Fruit fly (Drosophila melanogaster) whole organism, embryonic: ENCODE measurements around the gene Glg1.
A peak's percentile ranks its signal among the peaks of the same experiment; 100 is the strongest.

Source experiments
- Ada2b ChIP-seq: fragments of 200-800 bp; sonication (Bioruptor generic); IDR thresholded peaks from 2 replicates; pipeline ENCODE4 v1.3.6; 2022; ENCODE audit warnings: missing biosample characterization, missing genetic modification characterization
- CG11696 ChIP-seq: fragments of 200-800 bp; sonication (Bioruptor generic); IDR thresholded peaks from 2 replicates; pipeline ENCODE4 v1.3.6; 2022; ENCODE audit warnings: missing biosample characterization, missing genetic modification characterization
- CG12769 ChIP-seq: fragments of 200-800 bp; sonication (Bioruptor generic); optimal IDR thresholded peaks from 2 replicates; lab custom pipeline; 2019; ENCODE audit warnings: missing biosample characterization, mild to moderate bottlenecking, missing genetic modification characterization, moderate library complexity
- CG13894 ChIP-seq: fragments of 200-800 bp; sonication (Bioruptor generic); optimal IDR thresholded peaks from 3 replicates; lab custom pipeline; 2018; ENCODE audit warnings: missing biosample characterization, mild to moderate bottlenecking, missing genetic modification characterization, moderate library complexity
- CG14014 ChIP-seq: fragments of 200-800 bp; sonication (Bioruptor generic); IDR thresholded peaks from 2 replicates; pipeline ENCODE4 v1.3.6; 2022; ENCODE audit warnings: missing biosample characterization, missing genetic modification characterization
- CG14860 ChIP-seq: fragments of 200-800 bp; sonication (Bioruptor generic); IDR thresholded peaks from 3 replicates; pipeline ENCODE4 v1.3.6; 2022; ENCODE audit warnings: missing biosample characterization, missing genetic modification characterization; ENCODE audit not compliant: partially characterized antibody
- CG15073 ChIP-seq: fragments of 200-800 bp; sonication (Bioruptor generic); optimal IDR thresholded peaks from 2 replicates; lab custom pipeline; 2016; ENCODE audit warnings: missing biosample characterization, missing genetic modification characterization
- CG15479 ChIP-seq: fragments of 200-800 bp; sonication (Bioruptor generic); optimal IDR thresholded peaks from 3 replicates; lab custom pipeline; 2019; ENCODE audit warnings: missing biosample characterization, mild to moderate bottlenecking, missing genetic modification characterization, moderate library complexity
- CG33557 ChIP-seq: fragments of 200-800 bp; sonication (Bioruptor generic); optimal IDR thresholded peaks from 2 replicates; lab custom pipeline; 2019; ENCODE audit warnings: missing biosample characterization, mild to moderate bottlenecking, missing genetic modification characterization, moderate library complexity
- CG3407 ChIP-seq: fragments of 200-800 bp; sonication (Bioruptor generic); optimal IDR thresholded peaks from 2 replicates; lab custom pipeline; 2018; ENCODE audit warnings: missing biosample characterization, mild to moderate bottlenecking, missing genetic modification characterization
- CG7963 ChIP-seq: fragments of 200-800 bp; sonication (Bioruptor generic); IDR thresholded peaks from 3 replicates; pipeline ENCODE4 v1.3.6; 2022; ENCODE audit warnings: missing biosample characterization, missing genetic modification characterization; ENCODE audit not compliant: partially characterized antibody
- CG9932 ChIP-seq: fragments of 200-800 bp; sonication (Bioruptor generic); IDR thresholded peaks from 2 replicates; pipeline ENCODE4 v1.3.6; 2022; ENCODE audit warnings: missing biosample characterization, missing genetic modification characterization
- Dek ChIP-seq: fragments of 200-800 bp; sonication (Bioruptor generic); optimal IDR thresholded peaks from 3 replicates; lab custom pipeline; 2019; ENCODE audit warnings: missing biosample characterization, mild to moderate bottlenecking, missing genetic modification characterization, moderate library complexity
- E2f1 ChIP-seq: fragments of 200-800 bp; sonication (Bioruptor generic); IDR thresholded peaks from 2 replicates; pipeline ENCODE4 v1.3.6; 2022; ENCODE audit warnings: missing biosample characterization, missing genetic modification characterization
- Ets65A ChIP-seq: fragments of 200-800 bp; sonication (Bioruptor generic); peaks from one replicate; lab custom pipeline; 2016; ENCODE audit warnings: missing biosample characterization, missing genetic modification characterization
- Fer2 ChIP-seq: fragments of 200-800 bp; sonication (Bioruptor generic); optimal IDR thresholded peaks from 2 replicates; lab custom pipeline; 2018; ENCODE audit warnings: missing biosample characterization, mild to moderate bottlenecking, missing genetic modification characterization, moderate library complexity
- H2.0 ChIP-seq: fragments of 200-800 bp; sonication (Bioruptor generic); IDR thresholded peaks from 2 replicates; pipeline ENCODE4 v1.3.6; 2022; ENCODE audit warnings: missing biosample characterization, missing genetic modification characterization
- HHEX ChIP-seq: fragments of 200-800 bp; sonication (Bioruptor generic); optimal IDR thresholded peaks from 3 replicates; lab custom pipeline; 2017; ENCODE audit warnings: missing biosample characterization, mild to moderate bottlenecking, missing genetic modification characterization, missing genetic modification reagents
- HLHmδ ChIP-seq: fragments of 200-800 bp; sonication (Bioruptor generic); optimal IDR thresholded peaks from 2 replicates; lab custom pipeline; 2018; ENCODE audit warnings: missing biosample characterization, mild to moderate bottlenecking, missing genetic modification characterization, moderate library complexity
- Hand ChIP-seq: fragments of 200-800 bp; sonication (Bioruptor generic); optimal IDR thresholded peaks from 2 replicates; lab custom pipeline; 2017; ENCODE audit warnings: mild to moderate bottlenecking, missing biosample characterization, missing genetic modification reagents, missing genetic modification characterization
- Max ChIP-seq: fragments of 200-800 bp; sonication (Bioruptor generic); optimal IDR thresholded peaks from 2 replicates; lab custom pipeline; 2016; ENCODE audit warnings: missing biosample characterization, mild to moderate bottlenecking, missing genetic modification characterization
- Med ChIP-seq: fragments of 200-800 bp; sonication (Bioruptor generic); peaks from one replicate; lab custom pipeline; 2016; ENCODE audit warnings: missing biosample characterization, missing genetic modification characterization, mild to moderate bottlenecking, inconsistent platforms, moderate library complexity
- Mes4 ChIP-seq: fragments of 200-800 bp; sonication (Bioruptor generic); optimal IDR thresholded peaks from 2 replicates; lab custom pipeline; 2016; ENCODE audit warnings: missing biosample characterization, missing genetic modification characterization
- Neu2 ChIP-seq: fragments of 200-800 bp; sonication (Bioruptor generic); optimal IDR thresholded peaks from 3 replicates; lab custom pipeline; 2016; ENCODE audit warnings: missing biosample characterization, missing genetic modification characterization, borderline replicate concordance
- Nf-YA ChIP-seq: fragments of 200-800 bp; sonication (Bioruptor generic); IDR thresholded peaks from 2 replicates; pipeline ENCODE4 v1.3.6; 2022; ENCODE audit warnings: missing biosample characterization, missing genetic modification characterization
- Poxn ChIP-seq: fragments of 200-800 bp; sonication (Bioruptor generic); IDR thresholded peaks from 2 replicates; pipeline ENCODE4 v1.3.6; 2022; ENCODE audit warnings: missing biosample characterization, missing genetic modification characterization
- Ptx1 ChIP-seq: fragments of 200-800 bp; sonication (Bioruptor generic); IDR thresholded peaks from 2 replicates; pipeline ENCODE4 v1.3.6; 2022; ENCODE audit warnings: missing biosample characterization, missing genetic modification characterization
- Trl ChIP-seq, 3 experiments: fragments of >200 bp in 2 of 3; fragments of 200-800 bp in 1 of 3; sonication (Bioruptor generic) in 1 of 3; optimal IDR thresholded peaks; 2 replicates in 1 of 3; 3 replicates in 2 of 3; lab custom pipeline; 2016 to 2017; ENCODE audit warnings: missing biosample characterization in 1 of 3, missing genetic modification characterization in 1 of 3
- YL-1 ChIP-seq: fragments of 200-800 bp; sonication (Bioruptor generic); optimal IDR thresholded peaks from 3 replicates; lab custom pipeline; 2017; ENCODE audit warnings: missing biosample characterization, mild to moderate bottlenecking, missing genetic modification characterization
- ara ChIP-seq: fragments of 200-800 bp; sonication (Bioruptor generic); IDR thresholded peaks from 2 replicates; pipeline ENCODE4 v1.3.6; 2022; ENCODE audit warnings: missing biosample characterization, missing genetic modification characterization
- bsh ChIP-seq, 2 experiments: fragments of 200-800 bp; sonication (Bioruptor generic); optimal IDR thresholded peaks; 2 replicates each; lab custom pipeline; 2017 to 2018; ENCODE audit warnings: mild to moderate bottlenecking in 2 of 2, missing biosample characterization in 2 of 2, missing genetic modification characterization in 2 of 2, moderate library complexity in 1 of 2
- caup ChIP-seq: fragments of 200-800 bp; sonication (Bioruptor generic); optimal IDR thresholded peaks from 3 replicates; lab custom pipeline; 2017; ENCODE audit warnings: missing biosample characterization, mild to moderate bottlenecking, missing genetic modification characterization, moderate library complexity; ENCODE audit not compliant: severe bottlenecking
- chinmo ChIP-seq: fragments of 200-800 bp; sonication (Bioruptor generic); IDR thresholded peaks from 4 replicates; pipeline ENCODE4 v1.3.6; 2022; ENCODE audit warnings: missing biosample characterization, missing genetic modification characterization; ENCODE audit not compliant: partially characterized antibody
- chn ChIP-seq: fragments of 200-800 bp; sonication (Bioruptor generic); optimal IDR thresholded peaks from 2 replicates; lab custom pipeline; 2016; ENCODE audit warnings: missing biosample characterization, missing genetic modification characterization
- dan ChIP-seq: fragments of 200-800 bp; sonication (Bioruptor generic); IDR thresholded peaks from 2 replicates; pipeline ENCODE4 v1.3.6; 2022; ENCODE audit warnings: missing biosample characterization, missing genetic modification characterization
- dmrt11E ChIP-seq: fragments of 200-800 bp; sonication (Bioruptor generic); optimal IDR thresholded peaks from 3 replicates; lab custom pipeline; 2018; ENCODE audit warnings: missing biosample characterization, mild to moderate bottlenecking, missing genetic modification characterization, moderate library complexity
- ewg ChIP-seq: fragments of 200-800 bp; sonication (Bioruptor generic); optimal IDR thresholded peaks from 3 replicates; lab custom pipeline; 2017; ENCODE audit warnings: mild to moderate bottlenecking, missing biosample characterization, missing genetic modification reagents, missing genetic modification characterization
- gsb-n ChIP-seq: fragments of 200-800 bp; sonication (Bioruptor generic); optimal IDR thresholded peaks from 3 replicates; lab custom pipeline; 2018; ENCODE audit warnings: missing biosample characterization, mild to moderate bottlenecking, missing genetic modification characterization
- hkb ChIP-seq, 2 experiments: fragments of 200-800 bp in 1 of 2; fragments of >200 bp in 1 of 2; sonication (Bioruptor generic) in 1 of 2; IDR thresholded peaks in 1 of 2; optimal IDR thresholded peaks in 1 of 2; 2 replicates each; pipeline versions ENCODE4 v1.3.6 to Lab custom; 2017 to 2022; ENCODE audit warnings: missing biosample characterization in 1 of 2, missing genetic modification characterization in 1 of 2
- hth ChIP-seq: fragments of >200 bp; optimal IDR thresholded peaks from 2 replicates; lab custom pipeline; 2017; ENCODE audit warnings: inconsistent platforms
- knrl ChIP-seq: fragments of 200-800 bp; sonication (Bioruptor generic); IDR thresholded peaks from 3 replicates; pipeline ENCODE4 v1.3.6; 2022; ENCODE audit warnings: missing biosample characterization, missing genetic modification characterization; ENCODE audit not compliant: partially characterized antibody
- mld ChIP-seq: fragments of 200-800 bp; sonication (Bioruptor generic); IDR thresholded peaks from 3 replicates; pipeline ENCODE4 v1.3.6; 2022; ENCODE audit warnings: missing biosample characterization, missing genetic modification characterization; ENCODE audit not compliant: partially characterized antibody
- peb ChIP-seq: fragments of 200-800 bp; sonication (Bioruptor generic); IDR thresholded peaks from 2 replicates; pipeline ENCODE4 v1.3.6; 2022; ENCODE audit warnings: missing biosample characterization, missing genetic modification characterization
- shn ChIP-seq: fragments of 200-800 bp; sonication (Bioruptor generic); optimal IDR thresholded peaks from 3 replicates; lab custom pipeline; 2016; ENCODE audit warnings: missing biosample characterization, missing genetic modification characterization
- sim ChIP-seq: fragments of 200-800 bp; sonication (Bioruptor generic); IDR thresholded peaks from 2 replicates; pipeline ENCODE4 v1.3.6; 2022; ENCODE audit warnings: missing biosample characterization, missing genetic modification characterization
- tna ChIP-seq: fragments of 200-800 bp; sonication (Bioruptor generic); IDR thresholded peaks from 2 replicates; pipeline ENCODE4 v1.3.6; 2022; ENCODE audit warnings: missing biosample characterization, missing genetic modification characterization; ENCODE audit not compliant: partially characterized antibody
- trh ChIP-seq: fragments of 200-800 bp; sonication (Bioruptor generic); optimal IDR thresholded peaks from 2 replicates; lab custom pipeline; 2016; ENCODE audit warnings: missing biosample characterization, missing genetic modification characterization
- unc-4 ChIP-seq: fragments of 200-800 bp; sonication (Bioruptor generic); IDR thresholded peaks from 2 replicates; pipeline ENCODE4 v1.3.6; 2022; ENCODE audit warnings: missing biosample characterization, missing genetic modification characterization; ENCODE audit not compliant: partially characterized antibody
- wor ChIP-seq: fragments of 200-800 bp; sonication (Bioruptor generic); IDR thresholded peaks from 2 replicates; pipeline ENCODE4 v1.3.6; 2022; ENCODE audit warnings: missing biosample characterization, missing genetic modification characterization
- zf30C ChIP-seq: fragments of 200-800 bp; sonication (Bioruptor generic); optimal IDR thresholded peaks from 3 replicates; lab custom pipeline; 2018; ENCODE audit warnings: missing biosample characterization, mild to moderate bottlenecking, missing genetic modification characterization

Glg1 gene

dm6 chr3L:21496502-21496864 lies 10.9 kb downstream of the Glg1 start:
- no peak for TF ChIP-seq HLHmδ
- TF ChIP-seq caup (GFP tag; lab: Kevin White, UChicago): no peak
- TF ChIP-seq Neu2 (GFP tag; lab: Kevin White, UChicago): no peak
- TF ChIP-seq CG3407 (GFP tag; lab: Kevin White, UChicago): no peak
- peak; percentile 71 for TF ChIP-seq Med (GFP tag; lab: Kevin White, UChicago)
- no peak for TF ChIP-seq hth (lab: Kevin White, UChicago)
- TF ChIP-seq CG14014 (GFP tag; lab: Robert Waterston, UW): no peak
- 0 out of 2 replicates have a peak, but pooled peaks have one; percentile 2 for TF ChIP-seq CG9932 (GFP tag; lab: Robert Waterston, UW)
- no peak for TF ChIP-seq gsb-n
- no peak for TF ChIP-seq Nf-YA (GFP tag; lab: Robert Waterston, UW)
- TF ChIP-seq zf30C (GFP tag; lab: Kevin White, UChicago): no peak
- TF ChIP-seq Mes4: no peak
- TF ChIP-seq CG14860 (GFP tag; lab: Robert Waterston, UW): no peak
- no peak for TF ChIP-seq trh (GFP tag; lab: Kevin White, UChicago)
- TF ChIP-seq CG12769 (tag; lab: Kevin White, UChicago): no peak
- TF ChIP-seq E2f1 (GFP tag; lab: Robert Waterston, UW): no peak
- no peak for TF ChIP-seq Dek (tag; lab: Kevin White, UChicago)
- TF ChIP-seq peb (GFP tag; lab: Robert Waterston, UW): 0 out of 2 replicates have a peak, but pooled peaks have one; percentile 5
- no peak for TF ChIP-seq HHEX
- TF ChIP-seq Max (GFP tag; lab: Kevin White, UChicago): no peak
- no peak for TF ChIP-seq Trl (optimal IDR thresholded peaks at IDR 0.05; lab: Kevin White, UChicago)
- no peak for TF ChIP-seq Trl (GFP tag; optimal IDR thresholded peaks at IDR 0.05; lab: Kevin White, UChicago)
- TF ChIP-seq shn (GFP tag; lab: Kevin White, UChicago): no peak
- TF ChIP-seq dan: no peak
- TF ChIP-seq Hand (GFP tag; lab: Kevin White, UChicago): no peak
- no peak for TF ChIP-seq wor (GFP tag; lab: Robert Waterston, UW)
- TF ChIP-seq tna (GFP tag; lab: Robert Waterston, UW): peak; percentile 52; the same call in 1 of the 2 replicates
- no peak for TF ChIP-seq ewg (GFP tag; lab: Kevin White, UChicago)
- TF ChIP-seq ara (GFP tag; lab: Robert Waterston, UW): no peak
- peak; percentile 74; the same call in 2 of the 4 replicates for TF ChIP-seq chinmo (GFP tag; lab: Robert Waterston, UW)
- peak; percentile 48; the same call in 1 of the 3 replicates for TF ChIP-seq CG7963 (GFP tag; lab: Robert Waterston, UW)
- TF ChIP-seq CG15479 (GFP tag; lab: Kevin White, UChicago): no peak
- no peak for TF ChIP-seq dmrt11E
- TF ChIP-seq Ada2b (GFP tag; lab: Robert Waterston, UW): no peak
- no peak for TF ChIP-seq Fer2 (tag; lab: Kevin White, UChicago)
- no peak for TF ChIP-seq sim (GFP tag; lab: Robert Waterston, UW)
- TF ChIP-seq Poxn (GFP tag; lab: Robert Waterston, UW): no peak
- no peak for TF ChIP-seq CG33557 (GFP tag; lab: Kevin White, UChicago)
- no peak for TF ChIP-seq CG15073 (GFP tag; lab: Kevin White, UChicago)
- no peak for TF ChIP-seq Ptx1 (GFP tag; lab: Robert Waterston, UW)
- peak; percentile 91 for TF ChIP-seq Ets65A
- no peak for TF ChIP-seq H2.0
- TF ChIP-seq hkb (optimal IDR thresholded peaks at IDR 0.05; lab: Kevin White, UChicago): no peak
- TF ChIP-seq hkb (GFP tag; IDR thresholded peaks at IDR 0.05; lab: Robert Waterston, UW): no peak
- no peak for TF ChIP-seq unc-4 (GFP tag; lab: Robert Waterston, UW)
- no peak for TF ChIP-seq chn (GFP tag; lab: Kevin White, UChicago)
- TF ChIP-seq bsh (GFP tag; optimal IDR thresholded peaks at IDR 0.05; lab: Kevin White, UChicago): no peak
- TF ChIP-seq CG11696: no peak
- no peak for TF ChIP-seq YL-1 (GFP tag; lab: Kevin White, UChicago)
- TF ChIP-seq mld (GFP tag; lab: Robert Waterston, UW): 0 out of 3 replicates have a peak, but pooled peaks have one; percentile 24
- TF ChIP-seq knrl: no peak
- no peak for TF ChIP-seq CG13894 (tag; lab: Kevin White, UChicago)
